Worm (Caenorhabditis elegans): Measurements from ENCODE around the gene skr-12.

The skr-12 gene

DNA sequence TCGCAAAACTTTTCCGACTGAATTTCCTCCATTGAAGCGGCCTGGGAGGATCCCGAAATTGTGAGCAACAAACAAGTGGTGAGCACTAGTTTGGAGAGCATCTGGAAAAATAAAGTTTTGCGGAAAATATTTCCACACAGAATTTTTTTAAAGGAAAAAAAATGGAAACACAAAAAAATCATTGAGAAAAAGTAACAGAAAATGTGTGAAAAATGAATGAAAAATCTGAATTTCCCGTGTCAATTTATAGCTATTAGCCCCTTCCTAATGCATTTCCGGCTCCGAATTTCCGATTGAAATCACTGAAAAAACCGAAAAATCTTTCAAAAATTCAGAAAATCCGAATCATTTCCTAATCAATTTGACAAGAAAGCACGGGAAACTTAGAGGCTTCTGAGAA, 24.7 kb downstream of the skr-12 start, which contains the start of gene flp-17:
flp-17 (minus strand) TSS at position 101 of the 400 bp plus-strand sequence.
- TF ChIP-seq F37B4.10 (GFP tag; IDR thresholded peaks at IDR 0.05) (no peak), B0336.3 (GFP tag; IDR thresholded peaks at IDR 0.05) (no peak), nhr-27 (tag; optimal IDR thresholded peaks at IDR 0.05) (no peak), dpl-1 (GFP tag; optimal IDR thresholded peaks at IDR 0.05) (no peak), mel-28 (tag; optimal IDR thresholded peaks at IDR 0.05; ENCODE audit: borderline replicate concordance) (no peak), mes-4 (tag; optimal IDR thresholded peaks at IDR 0.05) (no peak)

DNA sequence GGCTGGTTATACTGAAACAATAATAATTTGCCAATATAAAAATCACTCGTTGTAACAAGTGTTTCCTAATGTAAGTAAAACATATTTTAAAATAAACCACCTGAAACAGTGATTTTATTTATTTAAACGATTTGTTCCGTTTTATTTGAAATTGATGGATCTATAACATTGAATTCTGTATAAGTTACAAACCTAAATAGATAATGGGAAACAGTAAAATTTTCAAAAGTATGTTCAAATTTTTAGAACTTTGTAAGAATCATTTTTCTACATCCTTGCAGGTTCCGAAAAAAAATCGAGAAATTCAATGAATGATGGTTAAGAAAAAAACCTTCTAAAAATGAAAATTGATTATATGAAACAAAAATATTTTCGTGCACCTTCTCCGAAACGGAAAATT, 26.4 kb downstream of the skr-12 start:
- TF ChIP-seq snpc-4 (GFP tag; optimal IDR thresholded peaks at IDR 0.05) (no peak), snpc-4 (tag; optimal IDR thresholded peaks at IDR 0.05) (peak in 2 of 4 experiments; percentile 51 to 62), attf-5 (GFP tag; optimal IDR thresholded peaks at IDR 0.05) (no peak)

DNA sequence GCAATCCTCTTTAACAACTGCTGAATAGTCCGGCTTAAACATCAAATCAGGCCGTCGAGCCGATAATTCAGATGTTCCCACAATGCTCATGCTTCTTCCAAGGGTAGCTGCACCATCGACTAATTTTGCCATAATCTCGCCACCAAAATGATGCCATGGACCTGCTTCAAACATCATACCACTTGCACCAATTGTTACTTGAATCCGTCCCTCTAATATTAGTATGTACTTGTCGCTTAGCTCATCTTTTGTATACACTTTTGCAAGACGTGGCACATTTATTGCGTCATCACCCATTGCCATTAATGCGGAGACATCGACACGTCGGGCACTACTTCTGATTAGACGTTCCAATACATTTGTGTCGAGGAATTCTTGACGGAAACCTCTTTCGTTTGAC, 32.6 kb downstream of the skr-12 start:
- TF ChIP-seq F22D6.2 (tag; optimal IDR thresholded peaks at IDR 0.05) = no peak
- no peak for TF ChIP-seq attf-3 (GFP tag; conservative IDR thresholded peaks at IDR 0.05)
- TF ChIP-seq dpl-1 (GFP tag; optimal IDR thresholded peaks at IDR 0.05) = no peak
- no peak for TF ChIP-seq unc-62 (GFP tag; optimal IDR thresholded peaks at IDR 0.05)
- no peak for TF ChIP-seq rpc-1 (optimal IDR thresholded peaks at IDR 0.05)
- TF ChIP-seq rpc-1 (tag; optimal IDR thresholded peaks at IDR 0.05) = no peak
- TF ChIP-seq B0035.1 (tag; optimal IDR thresholded peaks at IDR 0.05) = no peak
- TF ChIP-seq madf-6 (GFP tag; IDR thresholded peaks at IDR 0.05) = no peak
- TF ChIP-seq madf-8 (GFP tag; conservative IDR thresholded peaks at IDR 0.05) = no peak
- TF ChIP-seq egrh-3 (GFP tag; IDR thresholded peaks at IDR 0.05) = no peak
- TF ChIP-seq akir-1 (GFP tag; optimal IDR thresholded peaks at IDR 0.05) = no peak
- TF ChIP-seq sptf-2 (GFP tag; optimal IDR thresholded peaks at IDR 0.05) = no peak
- TF ChIP-seq unc-130 (GFP tag; optimal IDR thresholded peaks at IDR 0.05) = no peak
- TF ChIP-seq ets-4 (GFP tag; optimal IDR thresholded peaks at IDR 0.05) = no peak
- no peak for TF ChIP-seq Y95B8A.8 (GFP tag; IDR thresholded peaks at IDR 0.05)

DNA sequence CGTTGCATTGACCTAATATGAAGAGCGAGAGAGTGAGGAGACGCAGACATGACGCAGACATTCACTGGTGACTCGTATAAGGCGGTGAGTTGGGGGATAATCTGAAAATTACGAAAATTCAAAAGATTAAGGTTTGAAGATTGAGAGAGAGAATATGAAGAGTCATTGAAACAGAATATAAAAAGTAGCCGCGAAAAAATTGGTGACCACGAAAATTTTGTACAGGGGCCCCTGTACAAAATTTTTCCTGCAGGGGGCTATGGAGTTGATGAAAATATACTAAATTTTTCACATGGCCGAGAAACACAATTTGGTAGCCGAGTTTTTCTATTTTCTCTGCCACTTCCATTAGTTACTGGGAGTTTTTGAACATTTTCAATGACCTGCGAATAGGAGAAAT, 39.7 kb downstream of the skr-12 start, which contains the start of gene cnnm-1:
cnnm-1 (minus strand) TSS at position 101 of the 400 bp plus-strand sequence.
- no peak for TF ChIP-seq tbp1 (GFP tag; optimal IDR thresholded peaks at IDR 0.05)
- TF ChIP-seq hmg-20 (GFP tag; IDR thresholded peaks at IDR 0.05) = no peak
- TF ChIP-seq ztf-28 (GFP tag; IDR thresholded peaks at IDR 0.05) = no peak
- TF ChIP-seq B0019.2 (GFP tag; conservative IDR thresholded peaks at IDR 0.05) = no peak
- no peak for TF ChIP-seq F23B12.7 (tag; optimal IDR thresholded peaks at IDR 0.05; ENCODE audit: insufficient read depth)
- TF ChIP-seq let-526 (GFP tag; IDR thresholded peaks at IDR 0.05) = no peak
- no peak for TF ChIP-seq rcor-1 (GFP tag; IDR thresholded peaks at IDR 0.05)
- no peak for TF ChIP-seq mel-28 (tag; optimal IDR thresholded peaks at IDR 0.05; ENCODE audit: borderline replicate concordance)

DNA sequence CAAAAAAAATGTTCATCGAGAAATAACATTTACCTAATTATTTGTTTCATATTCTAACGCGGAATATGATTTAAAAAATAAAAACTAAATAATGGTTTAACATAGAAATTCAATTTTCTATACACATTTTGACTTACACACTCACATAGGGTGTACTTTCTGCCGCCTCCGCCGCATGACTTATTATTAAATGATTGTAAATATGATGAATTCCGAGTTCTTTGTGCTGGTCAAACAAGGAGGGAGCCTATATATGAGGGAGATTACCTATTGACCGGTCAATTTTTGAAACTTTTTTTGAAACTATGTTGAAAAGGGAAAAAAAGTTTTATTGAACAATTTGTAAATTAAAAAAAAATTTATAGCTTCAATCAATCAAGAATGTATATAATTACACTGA, 40.8 kb downstream of the skr-12 start:
- TF ChIP-seq ceh-91 (GFP tag; IDR thresholded peaks at IDR 0.05) = no peak
- TF ChIP-seq aptf-3 (GFP tag; IDR thresholded peaks at IDR 0.05) = no peak

DNA sequence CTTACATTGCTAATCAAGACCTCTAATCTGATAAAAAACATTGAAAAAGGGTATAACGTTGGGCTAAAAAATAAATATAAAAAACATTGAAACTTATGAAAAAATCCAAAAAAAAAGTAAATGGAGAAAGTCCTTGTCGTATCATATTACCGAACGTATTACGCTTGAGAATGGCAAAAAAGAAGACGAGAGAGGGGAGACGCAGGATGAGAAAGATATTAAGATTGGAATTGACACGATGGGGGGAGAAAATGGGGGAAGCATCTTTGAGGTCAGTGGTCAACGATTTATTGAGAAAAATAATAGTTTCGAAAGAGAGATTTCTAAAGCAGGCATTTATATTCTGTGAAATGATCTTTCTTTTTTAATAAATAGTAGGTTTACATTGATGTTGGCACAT, 42.2 kb downstream of the skr-12 start:
- TF ChIP-seq aptf-3 (GFP tag; IDR thresholded peaks at IDR 0.05) = no peak
- TF ChIP-seq fkh-3 (tag; optimal IDR thresholded peaks at IDR 0.05) = no peak
- TF ChIP-seq nhr-120 (GFP tag; IDR thresholded peaks at IDR 0.05) = no peak
- TF ChIP-seq cebp-1 (GFP tag; IDR thresholded peaks at IDR 0.05) = no peak
- TF ChIP-seq cebp-1 (tag; optimal IDR thresholded peaks at IDR 0.05) = no peak
- no peak for TF ChIP-seq B0019.2 (GFP tag; conservative IDR thresholded peaks at IDR 0.05)
- no peak for TF ChIP-seq T07F8.4 (tag; optimal IDR thresholded peaks at IDR 0.05)
- no peak for TF ChIP-seq hmg-1.2 (GFP tag; IDR thresholded peaks at IDR 0.05)
- TF ChIP-seq F10E7.11 (tag; optimal IDR thresholded peaks at IDR 0.05) = no peak
- TF ChIP-seq gei-17 (GFP tag; optimal IDR thresholded peaks at IDR 0.05) = no peak
- no peak for TF ChIP-seq akir-1 (GFP tag; optimal IDR thresholded peaks at IDR 0.05)
- no peak for TF ChIP-seq Y67H2A.10 (GFP tag; conservative IDR thresholded peaks at IDR 0.05)
- no peak for TF ChIP-seq mel-28 (tag; optimal IDR thresholded peaks at IDR 0.05; ENCODE audit: borderline replicate concordance)
- no peak for TF ChIP-seq nfya-1 (tag; optimal IDR thresholded peaks at IDR 0.05; ENCODE audit: borderline replicate concordance, insufficient read depth)
- TF ChIP-seq tlf-1 (GFP tag; optimal IDR thresholded peaks at IDR 0.05) = no peak

Data from whole organism, young adult.